Worm (Caenorhabditis elegans) whole organism, L3 larva: ENCODE results near the gene srh-183.
"Not testable (repeated sequence)": the region's sequence is repeated elsewhere in the genome, so short reads cannot be mapped to it uniquely, and the experiment has no call there.

Experiments used
- R02D3.7 ChIP-seq: fragments of 150-350 bp; optimal IDR thresholded peaks from 2 replicates; lab custom pipeline; 2014; ENCODE audit warnings: missing biosample characterization, missing genetic modification characterization
- ama-1 ChIP-seq: fragments of 150-350 bp; optimal IDR thresholded peaks from 2 replicates; lab custom pipeline; 2018
- ceh-28 ChIP-seq: fragments of 150-350 bp; optimal IDR thresholded peaks from 2 replicates; lab custom pipeline; 2014; ENCODE audit warnings: missing biosample characterization, missing genetic modification reagents, missing genetic modification characterization
- ceh-9 ChIP-seq: sonication (generic microtip); optimal IDR thresholded peaks from 2 replicates; lab custom pipeline; 2018; ENCODE audit warnings: missing biosample characterization, missing genetic modification characterization
- daf-12 ChIP-seq: fragments of 150-350 bp; optimal IDR thresholded peaks from 2 replicates; lab custom pipeline; 2014; ENCODE audit warnings: missing biosample characterization, missing genetic modification reagents, missing genetic modification characterization
- elt-1 ChIP-seq: fragments of 150-350 bp; optimal IDR thresholded peaks from 2 replicates; lab custom pipeline; 2014; ENCODE audit warnings: missing biosample characterization, missing genetic modification characterization
- elt-3 ChIP-seq, 3 experiments: fragments of 150-350 bp in 1 of 3; sonication (generic microtip) in 2 of 3; optimal IDR thresholded peaks; 2 replicates in 2 of 3; 4 replicates in 1 of 3; lab custom pipeline; 2014 to 2017; ENCODE audit warnings: missing biosample characterization in 3 of 3, missing genetic modification characterization in 3 of 3
- fkh-10 ChIP-seq: sonication (generic microtip); optimal IDR thresholded peaks from 2 replicates; lab custom pipeline; 2017; ENCODE audit warnings: missing biosample characterization, missing genetic modification reagents, missing genetic modification characterization
- fkh-2 ChIP-seq: fragments of 150-350 bp; optimal IDR thresholded peaks from 2 replicates; lab custom pipeline; 2014; ENCODE audit warnings: missing biosample characterization, missing genetic modification reagents, missing genetic modification characterization
- fos-1 ChIP-seq: fragments of 150-350 bp; optimal IDR thresholded peaks from 2 replicates; lab custom pipeline; 2014; ENCODE audit warnings: missing biosample characterization, missing genetic modification characterization
- hmg-11 ChIP-seq: sonication (generic microtip); optimal IDR thresholded peaks from 2 replicates; lab custom pipeline; 2016; ENCODE audit warnings: missing genetic modification characterization, missing compliant biosample characterization
- jun-1 ChIP-seq: fragments of 150-350 bp; optimal IDR thresholded peaks from 2 replicates; lab custom pipeline; 2014; ENCODE audit warnings: missing biosample characterization, missing genetic modification reagents, missing genetic modification characterization
- lin-39 ChIP-seq: fragments of 150-350 bp; optimal IDR thresholded peaks from 2 replicates; lab custom pipeline; 2018; ENCODE audit warnings: missing biosample characterization, missing genetic modification reagents, missing genetic modification characterization
- mdl-1 ChIP-seq: fragments of 150-350 bp; optimal IDR thresholded peaks from 2 replicates; lab custom pipeline; 2014; ENCODE audit warnings: missing biosample characterization, missing genetic modification characterization
- mml-1 ChIP-seq: fragments of 150-350 bp; sonication (generic microtip); optimal IDR thresholded peaks from 3 replicates; lab custom pipeline; 2014; ENCODE audit warnings: missing biosample characterization, missing genetic modification characterization
- nhr-11 ChIP-seq: fragments of 150-350 bp; optimal IDR thresholded peaks from 2 replicates; lab custom pipeline; 2014; ENCODE audit warnings: missing biosample characterization, missing genetic modification characterization
- nhr-12 ChIP-seq: fragments of 150-350 bp; optimal IDR thresholded peaks from 2 replicates; lab custom pipeline; 2014; ENCODE audit warnings: missing biosample characterization, missing genetic modification characterization
- nhr-23 ChIP-seq: fragments of 150-350 bp; optimal IDR thresholded peaks from 2 replicates; lab custom pipeline; 2014; ENCODE audit warnings: missing biosample characterization, missing genetic modification reagents, missing genetic modification characterization
- nhr-25 ChIP-seq: sonication (generic microtip); optimal IDR thresholded peaks from 2 replicates; lab custom pipeline; 2017; ENCODE audit warnings: missing biosample characterization, missing genetic modification characterization
- nhr-43 ChIP-seq: sonication (generic microtip); optimal IDR thresholded peaks from 2 replicates; lab custom pipeline; 2016; ENCODE audit warnings: mild to moderate bottlenecking, missing genetic modification characterization, missing compliant biosample characterization; ENCODE audit not compliant: poor library complexity, severe bottlenecking
- nhr-76 ChIP-seq: fragments of 150-350 bp; sonication (generic microtip); optimal IDR thresholded peaks from 5 replicates; lab custom pipeline; 2014; ENCODE audit warnings: missing biosample characterization, missing genetic modification characterization
- pha-4 ChIP-seq: fragments of 150-350 bp; optimal IDR thresholded peaks from 2 replicates; lab custom pipeline; 2014; ENCODE audit warnings: missing biosample characterization, missing genetic modification reagents, missing genetic modification characterization
- pqm-1 ChIP-seq: fragments of 150-350 bp; optimal IDR thresholded peaks from 2 replicates; lab custom pipeline; 2017; ENCODE audit warnings: missing biosample characterization, missing genetic modification characterization, inconsistent platforms
- skn-1 ChIP-seq: fragments of 150-350 bp; optimal IDR thresholded peaks from 2 replicates; lab custom pipeline; 2014; ENCODE audit warnings: missing biosample characterization, missing genetic modification characterization
- ztf-11 ChIP-seq: fragments of 150-350 bp; optimal IDR thresholded peaks from 2 replicates; lab custom pipeline; 2014; ENCODE audit warnings: missing biosample characterization, missing genetic modification characterization
- ztf-4 ChIP-seq: fragments of 150-350 bp; optimal IDR thresholded peaks from 2 replicates; lab custom pipeline; 2014; ENCODE audit warnings: missing biosample characterization, missing genetic modification characterization

The srh-183 gene

ce11 chrV:19958744-19959143 lies 19.4 kb downstream of the srh-183 start, which contains the start of gene srh-172:
Gene srh-172 (plus strand): TSS chrV:19959044.
- TF ChIP-seq daf-12 = no peak

ce11 chrV:19955171-19955570 lies 22.9 kb downstream of the srh-183 start, which contains the start of gene abhd-3.1:
Gene abhd-3.1 (plus strand): TSS chrV:19955488.
- TF ChIP-seq nhr-23 (tag; lab: Kevin White, UChicago) (no peak), ztf-4 (tag; lab: Kevin White, UChicago) (no peak), ztf-11 (tag; lab: Kevin White, UChicago) (no peak), pha-4 (tag; lab: Kevin White, UChicago) (peak; percentile 4), hmg-11 (tag; lab: Kevin White, UChicago) (peak; percentile 23)

- TF ChIP-seq mml-1 (tag; lab: Kevin White, UChicago) = no peak
- no peak for TF ChIP-seq nhr-11 (tag; lab: Kevin White, UChicago)
- no peak for TF ChIP-seq jun-1 (tag; lab: Kevin White, UChicago)
- TF ChIP-seq R02D3.7 (tag; lab: Kevin White, UChicago) = no peak
Observed at ce11 chrV:19954491-19954890, 23.6 kb downstream of the srh-183 start.

ce11 chrV:19949721-19950120 lies 28.4 kb downstream of the srh-183 start, which contains the start of gene Y60A3A.8:
Gene Y60A3A.8 (plus strand): TSS chrV:19949978.
- TF ChIP-seq lin-39 (tag; lab: Kevin White, UChicago); daf-12; jun-1 (tag; lab: Kevin White, UChicago): not testable (repeated sequence)
- TF ChIP-seq, all 47 proteins: peak for 0; not testable (repeated sequence) for 47

ce11 chrV:19948993-19949392 lies 29.1 kb downstream of the srh-183 start, which contains the start of gene tmed-4:
Gene tmed-4 (minus strand): TSS chrV:19949093.
- TF ChIP-seq mdl-1 (tag; lab: Kevin White, UChicago); fkh-10 (GFP tag; lab: Kevin White, UChicago); nhr-43 (tag; lab: Kevin White, UChicago): not testable (repeated sequence)

ce11 chrV:19946529-19946928 lies 31.6 kb downstream of the srh-183 start, which contains the start of gene dhs-24:
Gene dhs-24 (minus strand): TSS chrV:19946629.
- TF ChIP-seq nhr-12 (tag; lab: Kevin White, UChicago) (no peak), skn-1 (tag; lab: Kevin White, UChicago) (no peak), ztf-11 (tag; lab: Kevin White, UChicago) (no peak), ama-1 (lab: Kevin White, UChicago) (no peak), nhr-43 (tag; lab: Kevin White, UChicago) (no peak), elt-1 (tag; lab: Kevin White, UChicago) (no peak), ceh-9 (no peak), elt-3 (tag; optimal IDR thresholded peaks at IDR 0.05; lab: Kevin White, UChicago) (no peak)

- no peak for TF ChIP-seq fos-1 (tag; lab: Kevin White, UChicago)
- TF ChIP-seq nhr-25 = no peak
- TF ChIP-seq fkh-10 (GFP tag; lab: Kevin White, UChicago) = no peak
- no peak for TF ChIP-seq ceh-28 (tag; lab: Kevin White, UChicago)
- TF ChIP-seq mdl-1 (tag; lab: Kevin White, UChicago) = no peak
- no peak for TF ChIP-seq fkh-2 (tag; lab: Kevin White, UChicago)
- no peak for TF ChIP-seq nhr-12 (tag; lab: Kevin White, UChicago)
- no peak for TF ChIP-seq pqm-1 (tag; lab: Kevin White, UChicago)
- no peak for TF ChIP-seq nhr-76 (tag; lab: Kevin White, UChicago)
- TF ChIP-seq ztf-11 (tag; lab: Kevin White, UChicago) = no peak
- no peak for TF ChIP-seq R02D3.7 (tag; lab: Kevin White, UChicago)
- TF ChIP-seq elt-3 (tag; optimal IDR thresholded peaks at IDR 0.05; lab: Kevin White, UChicago) = no peak
- TF ChIP-seq ceh-9 = no peak
- TF ChIP-seq, all 47 proteins: peak for 0
Observed at ce11 chrV:19936945-19937344, 41.2 kb downstream of the srh-183 start.

ce11 chrV:19934223-19934622 lies 43.9 kb downstream of the srh-183 start, which contains the start of gene algn-7:
Gene algn-7 (minus strand): TSS chrV:19934323.
- no peak for TF ChIP-seq hmg-11 (tag; lab: Kevin White, UChicago)
- TF ChIP-seq jun-1 (tag; lab: Kevin White, UChicago) = no peak
- TF ChIP-seq pha-4 (tag; lab: Kevin White, UChicago) = no peak
- TF ChIP-seq mdl-1 (tag; lab: Kevin White, UChicago) = no peak
- no peak for TF ChIP-seq skn-1 (tag; lab: Kevin White, UChicago)
- no peak for TF ChIP-seq ama-1 (lab: Kevin White, UChicago)
